Worm (Caenorhabditis elegans) whole organism, L1 larva: ENCODE data around the gene mcm-6.
A peak's percentile ranks its signal among the peaks of the same experiment; 100 is the strongest.

Experiments used
- C16A3.4 ChIP-seq: fragments of 150-350 bp; optimal IDR thresholded peaks from 2 replicates; lab custom pipeline; 2014; ENCODE audit warnings: missing biosample characterization, missing genetic modification characterization
- aha-1 ChIP-seq: fragments of 150-350 bp; optimal IDR thresholded peaks from 2 replicates; lab custom pipeline; 2014; ENCODE audit warnings: missing biosample characterization, missing genetic modification characterization
- ama-1 ChIP-seq: fragments of 150-350 bp; optimal IDR thresholded peaks from 2 replicates; lab custom pipeline; 2014
- efl-1 ChIP-seq, 4 experiments: fragments of 150-350 bp; optimal IDR thresholded peaks in 3 of 4; peaks in 1 of 4; 1 replicate in 1 of 4; 2 replicates in 3 of 4; lab custom pipeline; 2014; ENCODE audit warnings: missing biosample characterization in 2 of 4, missing genetic modification characterization in 2 of 4, missing genetic modification reagents in 2 of 4
- ets-5 ChIP-seq: fragments of 200-800 bp; sonication (Bioruptor generic); IDR thresholded peaks from 2 replicates; pipeline ENCODE4 v1.3.6; 2022; ENCODE audit warnings: missing genetic modification characterization, missing compliant biosample characterization
- fkh-4 ChIP-seq: sonication (generic microtip); optimal IDR thresholded peaks from 2 replicates; lab custom pipeline; 2016; ENCODE audit warnings: missing compliant biosample characterization, missing genetic modification characterization, borderline replicate concordance
- fos-1 ChIP-seq: fragments of 150-350 bp; optimal IDR thresholded peaks from 2 replicates; lab custom pipeline; 2014; ENCODE audit warnings: missing biosample characterization, missing genetic modification characterization
- hlh-4 ChIP-seq: sonication (generic microtip); optimal IDR thresholded peaks from 2 replicates; lab custom pipeline; 2016; ENCODE audit warnings: mild to moderate bottlenecking, missing genetic modification characterization, missing compliant biosample characterization
- lsy-2 ChIP-seq, 2 experiments: fragments of 150-350 bp; optimal IDR thresholded peaks; 2 replicates each; lab custom pipeline; 2014; ENCODE audit warnings: missing biosample characterization in 2 of 2, missing genetic modification characterization in 2 of 2
- nhr-11 ChIP-seq: fragments of 150-350 bp; optimal IDR thresholded peaks from 2 replicates; lab custom pipeline; 2014; ENCODE audit warnings: missing biosample characterization, missing genetic modification characterization
- nhr-20 ChIP-seq: sonication (generic microtip); optimal IDR thresholded peaks from 2 replicates; lab custom pipeline; 2016; ENCODE audit warnings: mild to moderate bottlenecking, missing genetic modification characterization, missing compliant biosample characterization
- nhr-90 ChIP-seq: sonication (generic microtip); optimal IDR thresholded peaks from 2 replicates; lab custom pipeline; 2016; ENCODE audit warnings: mild to moderate bottlenecking, missing genetic modification characterization, missing compliant biosample characterization; ENCODE audit not compliant: poor library complexity
- skn-1 ChIP-seq: fragments of 150-350 bp; optimal IDR thresholded peaks from 2 replicates; lab custom pipeline; 2014; ENCODE audit warnings: missing biosample characterization, missing genetic modification characterization
- sup-37 ChIP-seq: fragments of 200-800 bp; sonication (Bioruptor generic); optimal IDR thresholded peaks from 2 replicates; lab custom pipeline; 2018; ENCODE audit warnings: mild to moderate bottlenecking, missing genetic modification characterization, missing compliant biosample characterization
- tbx-2 ChIP-seq: sonication (generic microtip); optimal IDR thresholded peaks from 2 replicates; lab custom pipeline; 2016; ENCODE audit warnings: missing genetic modification characterization, missing compliant biosample characterization
- unc-62 ChIP-seq: fragments of 150-350 bp; optimal IDR thresholded peaks from 2 replicates; lab custom pipeline; 2014; ENCODE audit warnings: missing biosample characterization, missing genetic modification reagents, missing genetic modification characterization
- ztf-4 ChIP-seq: fragments of 150-350 bp; optimal IDR thresholded peaks from 2 replicates; lab custom pipeline; 2014; ENCODE audit warnings: missing biosample characterization, missing genetic modification characterization

The mcm-6 gene

DNA sequence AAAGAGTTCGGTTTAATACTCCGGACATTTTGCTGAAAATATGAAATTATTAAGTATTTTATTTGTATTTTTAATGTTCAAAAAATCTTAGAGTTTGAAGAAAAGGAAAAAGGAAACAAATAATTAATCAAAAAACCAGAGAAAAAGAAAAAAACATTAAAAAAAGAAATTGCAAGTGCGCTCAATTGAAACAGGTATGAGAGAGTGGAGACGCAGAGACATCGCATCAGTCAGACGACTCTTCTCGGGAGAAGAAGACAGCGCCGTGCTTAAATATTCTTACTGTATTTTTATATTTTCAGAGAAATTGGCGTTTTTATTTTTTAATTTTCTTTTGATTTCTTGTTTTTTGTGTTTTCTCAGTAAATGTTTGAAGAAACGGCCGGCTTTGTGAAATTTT, 53.9 kb downstream of the mcm-6 start, which contains the start of gene mrpl-36 (continued):
- TF ChIP-seq fos-1 (tag; lab: Kevin White, UChicago) (no peak), aha-1 (tag; lab: Kevin White, UChicago) (no peak), sup-37 (no peak), tbx-2 (tag; lab: Kevin White, UChicago) (no peak), C16A3.4 (tag; lab: Kevin White, UChicago) (peak; percentile 30), nhr-11 (tag; lab: Kevin White, UChicago) (no peak), ztf-4 (no peak), lsy-2 (tag; optimal IDR thresholded peaks at IDR 0.05; lab: Kevin White, UChicago) (peak; percentile 50 to 61), hlh-4 (no peak), nhr-20 (tag; lab: Kevin White, UChicago) (peak; percentile 30), fkh-4 (tag; lab: Kevin White, UChicago) (no peak), ama-1 (lab: Kevin White, UChicago) (no peak), efl-1 (optimal IDR thresholded peaks at IDR 0.05; lab: Kevin White, UChicago) (peak; percentile 52 to 67), efl-1 (GFP tag; optimal IDR thresholded peaks at IDR 0.05 in 1 of 2; lab: Kevin White, UChicago) (peak; percentile 45 to 94), skn-1 (peak; percentile 40), unc-62 (GFP tag; lab: Kevin White, UChicago) (no peak), nhr-90 (tag; lab: Kevin White, UChicago) (no peak), ets-5 (no peak)
- TF ChIP-seq, all 84 proteins: peak for 17
